Fruit fly (Drosophila melanogaster): Measurements from ENCODE around the gene Rsph9.
A peak's percentile ranks its signal among the peaks of the same experiment; 100 is the strongest.

Gene Rsph9

dm6 chr2L:17422089-17422488 lies 9.7 kb upstream of the Rsph9 start:
- no peak for TF ChIP-seq foxo (GFP tag; optimal IDR thresholded peaks at IDR 0.05)
- TF ChIP-seq CG32264 (GFP tag; optimal IDR thresholded peaks at IDR 0.05): no peak
- TF ChIP-seq GATAd (GFP tag; optimal IDR thresholded peaks at IDR 0.05): no peak
- no peak for TF ChIP-seq Dif (GFP tag; optimal IDR thresholded peaks at IDR 0.05; ENCODE audit: partially characterized antibody)
- no peak for TF ChIP-seq Mio (GFP tag; optimal IDR thresholded peaks at IDR 0.05)
- no peak for TF ChIP-seq Dfd (GFP tag; optimal IDR thresholded peaks at IDR 0.05)
- no peak for TF ChIP-seq brk (GFP tag; optimal IDR thresholded peaks at IDR 0.05)

- peak; percentile 62 for TF ChIP-seq psq (GFP tag; optimal IDR thresholded peaks at IDR 0.05)
- TF ChIP-seq fru (GFP tag; optimal IDR thresholded peaks at IDR 0.05): peak; percentile 47
- no peak for TF ChIP-seq N (GFP tag; optimal IDR thresholded peaks at IDR 0.05)
- TF ChIP-seq Myc (optimal IDR thresholded peaks at IDR 0.05): no peak
- TF ChIP-seq Hr83 (GFP tag; optimal IDR thresholded peaks at IDR 0.05; ENCODE audit: poor library complexity, severe bottlenecking): no peak
- TF ChIP-seq Hr78 (GFP tag; optimal IDR thresholded peaks at IDR 0.05): no peak
- TF ChIP-seq HLH106 (tag; optimal IDR thresholded peaks at IDR 0.05): peak; percentile 65
- peak; percentile 35 for TF ChIP-seq rgr (GFP tag; optimal IDR thresholded peaks at IDR 0.05)
- TF ChIP-seq br (GFP tag; optimal IDR thresholded peaks at IDR 0.05): no peak
- peak; percentile 36 for TF ChIP-seq dmrt93B (GFP tag; optimal IDR thresholded peaks at IDR 0.05)
- TF ChIP-seq pan (optimal IDR thresholded peaks at IDR 0.05): no peak
- TF ChIP-seq CG32264 (GFP tag; optimal IDR thresholded peaks at IDR 0.05): no peak
- peak; percentile 4 for TF ChIP-seq OdsH (GFP tag; optimal IDR thresholded peaks at IDR 0.05)
- peak in 1 of 2 experiments; percentile 18 for TF ChIP-seq foxo (GFP tag; optimal IDR thresholded peaks at IDR 0.05)
Measured at dm6 chr2L:17421366-17421765, 8.9 kb upstream of the Rsph9 start.

- TF ChIP-seq Rel (GFP tag; optimal IDR thresholded peaks at IDR 0.05) (no peak), Rel (tag; optimal IDR thresholded peaks at IDR 0.05) (peak; percentile 98), CG9705 (GFP tag; optimal IDR thresholded peaks at IDR 0.05) (no peak), h (GFP tag; optimal IDR thresholded peaks at IDR 0.05) (no peak), Jra (GFP tag; optimal IDR thresholded peaks at IDR 0.05) (no peak)
Measured at dm6 chr2L:17420419-17420818, 8.0 kb upstream of the Rsph9 start.

- TF ChIP-seq tai (GFP tag; optimal IDR thresholded peaks at IDR 0.05) (no peak), psq (GFP tag; optimal IDR thresholded peaks at IDR 0.05) (peak; percentile 79), jim (GFP tag; optimal IDR thresholded peaks at IDR 0.05) (no peak), OdsH (GFP tag; optimal IDR thresholded peaks at IDR 0.05) (peak; percentile 69), ey (GFP tag; optimal IDR thresholded peaks at IDR 0.05) (peak; percentile 69), Abd-B (GFP tag; optimal IDR thresholded peaks at IDR 0.05) (no peak), CG9705 (GFP tag; optimal IDR thresholded peaks at IDR 0.05) (peak; percentile 68), h (GFP tag; optimal IDR thresholded peaks at IDR 0.05) (peak; percentile 83), lola (GFP tag; optimal IDR thresholded peaks at IDR 0.05) (no peak), Mio (GFP tag; optimal IDR thresholded peaks at IDR 0.05) (no peak), Dfd (GFP tag; optimal IDR thresholded peaks at IDR 0.05) (no peak), dl (GFP tag; optimal IDR thresholded peaks at IDR 0.05; ENCODE audit: insufficient read depth in 1 of 2, partially characterized antibody in 2 of 2) (no peak), N (GFP tag; optimal IDR thresholded peaks at IDR 0.05) (no peak), Sp1 (GFP tag; optimal IDR thresholded peaks at IDR 0.05) (no peak), CrebA (GFP tag; optimal IDR thresholded peaks at IDR 0.05; ENCODE audit: borderline replicate concordance) (no peak), HLH106 (tag; optimal IDR thresholded peaks at IDR 0.05) (peak; percentile 81), fru (GFP tag; optimal IDR thresholded peaks at IDR 0.05) (peak; percentile 85), usp (GFP tag; optimal IDR thresholded peaks at IDR 0.05) (no peak), Vsx2 (GFP tag; optimal IDR thresholded peaks at IDR 0.05; ENCODE audit: partially characterized antibody) (no peak), Rel (GFP tag; optimal IDR thresholded peaks at IDR 0.05) (no peak), Rel (tag; optimal IDR thresholded peaks at IDR 0.05) (peak; percentile 78), Hnf4 (GFP tag; optimal IDR thresholded peaks at IDR 0.05) (peak; percentile 81), foxo (GFP tag; optimal IDR thresholded peaks at IDR 0.05) (peak in 1 of 2 experiments; percentile 85), Hr78 (GFP tag; optimal IDR thresholded peaks at IDR 0.05) (no peak), rgr (GFP tag; optimal IDR thresholded peaks at IDR 0.05) (peak; percentile 84), brk (GFP tag; optimal IDR thresholded peaks at IDR 0.05) (no peak), Dif (GFP tag; optimal IDR thresholded peaks at IDR 0.05; ENCODE audit: partially characterized antibody) (peak; percentile 6), dmrt93B (GFP tag; optimal IDR thresholded peaks at IDR 0.05) (peak; percentile 61), GATAd (GFP tag; optimal IDR thresholded peaks at IDR 0.05) (peak; percentile 79), Jra (GFP tag; optimal IDR thresholded peaks at IDR 0.05) (peak; percentile 83), pan (optimal IDR thresholded peaks at IDR 0.05) (no peak), br (GFP tag; optimal IDR thresholded peaks at IDR 0.05) (peak; percentile 79), sv (GFP tag; optimal IDR thresholded peaks at IDR 0.05) (peak; percentile 86), Myc (optimal IDR thresholded peaks at IDR 0.05) (peak; percentile 89), woc (GFP tag; optimal IDR thresholded peaks at IDR 0.05) (peak; percentile 83), Hr83 (GFP tag; optimal IDR thresholded peaks at IDR 0.05; ENCODE audit: poor library complexity, severe bottlenecking) (no peak), dsf (GFP tag; optimal IDR thresholded peaks at IDR 0.05; ENCODE audit: borderline replicate concordance) (peak; percentile 66), sage (GFP tag; optimal IDR thresholded peaks at IDR 0.05) (no peak), CG32264 (GFP tag; optimal IDR thresholded peaks at IDR 0.05) (peak; percentile 55)
Measured at dm6 chr2L:17410358-17410757, 2.1 kb downstream of the Rsph9 start, which contains the start of the genes Polr2J and CG15141. Polr2J (minus strand) TSS chr2L:17410406. CG15141 (plus strand) TSS chr2L:17410641.

Data from whole organism, wandering third instar larva.